Fruit fly (Drosophila melanogaster) whole organism, embryonic: ENCODE results near the gene Coq5.
A peak's percentile ranks its signal among the peaks of the same experiment; 100 is the strongest.

Experiments
- Antp ChIP-seq: fragments of 200-800 bp; sonication (Bioruptor generic); optimal IDR thresholded peaks from 3 replicates; lab custom pipeline; 2016; ENCODE audit warnings: missing biosample characterization, missing genetic modification characterization
- CG10366 ChIP-seq: fragments of 200-800 bp; sonication (Bioruptor generic); IDR thresholded peaks from 2 replicates; pipeline ENCODE4 v1.3.6; 2022; ENCODE audit warnings: missing biosample characterization, missing genetic modification characterization
- CG11247 ChIP-seq: fragments of 200-800 bp; sonication (Bioruptor generic); IDR thresholded peaks from 2 replicates; pipeline ENCODE4 v1.3.6; 2022; ENCODE audit warnings: missing biosample characterization, missing genetic modification characterization
- CG16779 ChIP-seq: fragments of 200-800 bp; sonication (Bioruptor generic); IDR thresholded peaks from 2 replicates; pipeline ENCODE4 v1.3.6; 2022; ENCODE audit warnings: missing biosample characterization, missing genetic modification characterization
- CG16813 ChIP-seq: fragments of 200-800 bp; sonication (Bioruptor generic); IDR thresholded peaks from 3 replicates; pipeline ENCODE4 v1.3.6; 2022; ENCODE audit warnings: missing biosample characterization, missing genetic modification characterization; ENCODE audit not compliant: partially characterized antibody
- CG17359 ChIP-seq: fragments of 200-800 bp; sonication (Bioruptor generic); optimal IDR thresholded peaks from 3 replicates; lab custom pipeline; 2018; ENCODE audit warnings: missing biosample characterization, mild to moderate bottlenecking, missing genetic modification characterization, moderate library complexity
- CG17568 ChIP-seq: fragments of 200-800 bp; sonication (Bioruptor generic); optimal IDR thresholded peaks from 2 replicates; lab custom pipeline; 2018; ENCODE audit warnings: missing biosample characterization, mild to moderate bottlenecking, missing genetic modification characterization, moderate library complexity
- CG17612 ChIP-seq: fragments of 200-800 bp; sonication (Bioruptor generic); IDR thresholded peaks from 2 replicates; pipeline ENCODE4 v1.3.6; 2022; ENCODE audit warnings: missing biosample characterization, missing genetic modification characterization
- CG2202 ChIP-seq: fragments of 200-800 bp; sonication (Bioruptor generic); optimal IDR thresholded peaks from 2 replicates; lab custom pipeline; 2018; ENCODE audit warnings: missing biosample characterization, mild to moderate bottlenecking, missing genetic modification characterization
- CG2889 ChIP-seq: fragments of 200-800 bp; sonication (Bioruptor generic); IDR thresholded peaks from 3 replicates; pipeline ENCODE4 v1.3.6; 2022; ENCODE audit warnings: missing biosample characterization, missing genetic modification characterization
- CG30020 ChIP-seq: fragments of 200-800 bp; optimal IDR thresholded peaks from 2 replicates; lab custom pipeline; 2019; ENCODE audit warnings: missing biosample characterization, mild to moderate bottlenecking, missing genetic modification characterization, moderate library complexity
- CG31224 ChIP-seq: fragments of 200-800 bp; sonication (Bioruptor generic); IDR thresholded peaks from 2 replicates; pipeline ENCODE4 v1.3.6; 2022; ENCODE audit warnings: missing biosample characterization, missing genetic modification characterization
- CG34422 ChIP-seq: fragments of 200-800 bp; sonication (Bioruptor generic); IDR thresholded peaks from 3 replicates; pipeline ENCODE4 v1.3.6; 2022; ENCODE audit warnings: missing biosample characterization, missing genetic modification characterization
- CG43689 ChIP-seq: fragments of 200-800 bp; sonication (Bioruptor generic); IDR thresholded peaks from 2 replicates; pipeline ENCODE4 v1.3.6; 2022; ENCODE audit warnings: missing biosample characterization, missing genetic modification characterization
- CG4707 ChIP-seq: fragments of 200-800 bp; sonication (Bioruptor generic); optimal IDR thresholded peaks from 2 replicates; lab custom pipeline; 2018; ENCODE audit warnings: missing biosample characterization, mild to moderate bottlenecking, missing genetic modification characterization, moderate library complexity
- CG5180 ChIP-seq: fragments of 200-800 bp; sonication (Bioruptor generic); optimal IDR thresholded peaks from 3 replicates; lab custom pipeline; 2017; ENCODE audit warnings: missing biosample characterization, missing genetic modification characterization, mild to moderate bottlenecking, moderate library complexity, missing genetic modification reagents
- CG6683 ChIP-seq: fragments of 200-800 bp; sonication (Bioruptor generic); optimal IDR thresholded peaks from 2 replicates; lab custom pipeline; 2017; ENCODE audit warnings: missing biosample characterization, mild to moderate bottlenecking, missing genetic modification characterization, missing genetic modification reagents
- CG7839 ChIP-seq: fragments of 200-800 bp; sonication (Bioruptor generic); optimal IDR thresholded peaks from 3 replicates; lab custom pipeline; 2018; ENCODE audit warnings: missing biosample characterization, mild to moderate bottlenecking, missing genetic modification characterization, moderate library complexity
- CG8478 ChIP-seq: fragments of >200 bp; optimal IDR thresholded peaks from 2 replicates; lab custom pipeline; 2018
- CG8765 ChIP-seq: fragments of 200-800 bp; sonication (Bioruptor generic); IDR thresholded peaks from 2 replicates; pipeline ENCODE4 v1.3.6; 2022; ENCODE audit warnings: missing biosample characterization, missing genetic modification characterization
- CG9727 ChIP-seq: fragments of 200-800 bp; sonication (Bioruptor generic); optimal IDR thresholded peaks from 3 replicates; lab custom pipeline; 2017; ENCODE audit warnings: missing biosample characterization, mild to moderate bottlenecking, missing genetic modification characterization
- CG9817 ChIP-seq: fragments of 200-800 bp; sonication (Bioruptor generic); optimal IDR thresholded peaks from 2 replicates; lab custom pipeline; 2018; ENCODE audit warnings: missing biosample characterization, mild to moderate bottlenecking, missing genetic modification characterization, moderate library complexity
- D19B ChIP-seq: fragments of 200-800 bp; sonication (Bioruptor generic); optimal IDR thresholded peaks from 2 replicates; lab custom pipeline; 2017; ENCODE audit warnings: missing biosample characterization, mild to moderate bottlenecking, missing genetic modification characterization
- Doc2 ChIP-seq: fragments of 200-800 bp; sonication (Bioruptor generic); IDR thresholded peaks from 2 replicates; pipeline ENCODE4 v1.3.6; 2022; ENCODE audit warnings: missing biosample characterization, missing genetic modification characterization
- Fer1 ChIP-seq: fragments of 200-800 bp; sonication (Bioruptor generic); optimal IDR thresholded peaks from 2 replicates; lab custom pipeline; 2017; ENCODE audit warnings: missing biosample characterization, mild to moderate bottlenecking, missing genetic modification characterization
- H2.0 ChIP-seq: fragments of 200-800 bp; sonication (Bioruptor generic); IDR thresholded peaks from 2 replicates; pipeline ENCODE4 v1.3.6; 2022; ENCODE audit warnings: missing biosample characterization, missing genetic modification characterization
- MTF-1 ChIP-seq: fragments of 200-800 bp; sonication (Bioruptor generic); optimal IDR thresholded peaks from 2 replicates; lab custom pipeline; 2018; ENCODE audit warnings: missing biosample characterization, mild to moderate bottlenecking, missing genetic modification characterization, borderline replicate concordance
- Med ChIP-seq: fragments of 200-800 bp; sonication (Bioruptor generic); peaks from one replicate; lab custom pipeline; 2016; ENCODE audit warnings: missing biosample characterization, missing genetic modification characterization, mild to moderate bottlenecking, inconsistent platforms, moderate library complexity
- Pdp1 ChIP-seq, 2 experiments: fragments of 200-800 bp; sonication (Bioruptor generic); optimal IDR thresholded peaks; 3 replicates each; lab custom pipeline; 2016; ENCODE audit warnings: missing biosample characterization in 2 of 2, missing genetic modification characterization in 2 of 2, mild to moderate bottlenecking in 1 of 2, moderate library complexity in 1 of 2
- Ptx1 ChIP-seq: fragments of 200-800 bp; sonication (Bioruptor generic); IDR thresholded peaks from 2 replicates; pipeline ENCODE4 v1.3.6; 2022; ENCODE audit warnings: missing biosample characterization, missing genetic modification characterization
- Sin3A ChIP-seq: fragments of >200 bp; optimal IDR thresholded peaks from 2 replicates; lab custom pipeline; 2018
- ase ChIP-seq: fragments of 200-800 bp; sonication (Bioruptor generic); IDR thresholded peaks from 3 replicates; pipeline ENCODE4 v1.3.6; 2022; ENCODE audit warnings: missing biosample characterization, missing genetic modification characterization
- bab2 ChIP-seq: fragments of 200-800 bp; sonication (Bioruptor generic); optimal IDR thresholded peaks from 2 replicates; lab custom pipeline; 2016; ENCODE audit warnings: missing biosample characterization, missing genetic modification characterization
- bowl ChIP-seq: fragments of 200-800 bp; sonication (Bioruptor generic); IDR thresholded peaks from 2 replicates; pipeline ENCODE4 v1.3.6; 2022; ENCODE audit warnings: missing biosample characterization, missing genetic modification characterization
- dimm ChIP-seq: fragments of 200-800 bp; sonication (Bioruptor generic); IDR thresholded peaks from 2 replicates; pipeline ENCODE4 v1.3.6; 2022; ENCODE audit warnings: missing biosample characterization, missing genetic modification characterization
- grau ChIP-seq: fragments of 200-800 bp; optimal IDR thresholded peaks from 3 replicates; lab custom pipeline; 2019; ENCODE audit warnings: missing biosample characterization, mild to moderate bottlenecking, missing genetic modification characterization, moderate library complexity
- klu ChIP-seq: fragments of 200-800 bp; sonication (Bioruptor generic); IDR thresholded peaks from 2 replicates; pipeline ENCODE4 v1.3.6; 2022; ENCODE audit warnings: missing biosample characterization, missing genetic modification characterization
- kni ChIP-seq: fragments of 200-800 bp; sonication (Bioruptor generic); optimal IDR thresholded peaks from 3 replicates; lab custom pipeline; 2017; ENCODE audit warnings: mild to moderate bottlenecking, missing biosample characterization, missing genetic modification reagents, missing genetic modification characterization
- lov ChIP-seq, 2 experiments: fragments of 200-800 bp in 1 of 2; fragments of >200 bp in 1 of 2; sonication (Bioruptor generic) in 1 of 2; IDR thresholded peaks in 1 of 2; optimal IDR thresholded peaks in 1 of 2; 2 replicates in 1 of 2; 3 replicates in 1 of 2; pipeline versions ENCODE4 v1.3.6 to Lab custom; 2017 to 2022; ENCODE audit warnings: missing biosample characterization in 1 of 2, missing genetic modification characterization in 1 of 2
- mam ChIP-seq: fragments of 200-800 bp; sonication (Bioruptor generic); optimal IDR thresholded peaks from 3 replicates; lab custom pipeline; 2016; ENCODE audit warnings: missing biosample characterization, missing genetic modification characterization
- mirr ChIP-seq: fragments of 200-800 bp; sonication (Bioruptor generic); optimal IDR thresholded peaks from 3 replicates; lab custom pipeline; 2018; ENCODE audit warnings: missing biosample characterization, mild to moderate bottlenecking, missing genetic modification characterization
- p53 ChIP-seq: fragments of 200-800 bp; sonication (Bioruptor generic); optimal IDR thresholded peaks from 2 replicates; lab custom pipeline; 2016; ENCODE audit warnings: missing biosample characterization, missing genetic modification characterization
- rib ChIP-seq: fragments of 200-800 bp; sonication (Bioruptor generic); IDR thresholded peaks from 2 replicates; pipeline ENCODE4 v1.3.6; 2022; ENCODE audit warnings: missing biosample characterization, missing genetic modification characterization
- run ChIP-seq: fragments of 200-800 bp; sonication (Bioruptor generic); optimal IDR thresholded peaks from 3 replicates; lab custom pipeline; 2018; ENCODE audit warnings: missing biosample characterization, mild to moderate bottlenecking, missing genetic modification characterization
- scrt ChIP-seq: fragments of 200-800 bp; sonication (Bioruptor generic); optimal IDR thresholded peaks from 2 replicates; lab custom pipeline; 2018; ENCODE audit warnings: missing biosample characterization, mild to moderate bottlenecking, missing genetic modification characterization, moderate library complexity
- tll ChIP-seq, 2 experiments: fragments of 200-800 bp in 1 of 2; fragments of >200 bp in 1 of 2; sonication (Bioruptor generic) in 1 of 2; optimal IDR thresholded peaks; 2 replicates each; lab custom pipeline; 2017 to 2019; ENCODE audit warnings: missing biosample characterization in 2 of 2, missing genetic modification characterization in 2 of 2, mild to moderate bottlenecking in 1 of 2, moderate library complexity in 1 of 2
- ttk ChIP-seq: fragments of 200-800 bp; sonication (Bioruptor generic); IDR thresholded peaks from 2 replicates; pipeline ENCODE4 v2.1.2; 2022; ENCODE audit warnings: missing biosample characterization, missing genetic modification characterization
- vfl ChIP-seq: fragments of 200-800 bp; sonication (Bioruptor generic); optimal IDR thresholded peaks from 2 replicates; lab custom pipeline; 2016; ENCODE audit warnings: missing biosample characterization, missing genetic modification characterization

The Coq5 gene

DNA sequence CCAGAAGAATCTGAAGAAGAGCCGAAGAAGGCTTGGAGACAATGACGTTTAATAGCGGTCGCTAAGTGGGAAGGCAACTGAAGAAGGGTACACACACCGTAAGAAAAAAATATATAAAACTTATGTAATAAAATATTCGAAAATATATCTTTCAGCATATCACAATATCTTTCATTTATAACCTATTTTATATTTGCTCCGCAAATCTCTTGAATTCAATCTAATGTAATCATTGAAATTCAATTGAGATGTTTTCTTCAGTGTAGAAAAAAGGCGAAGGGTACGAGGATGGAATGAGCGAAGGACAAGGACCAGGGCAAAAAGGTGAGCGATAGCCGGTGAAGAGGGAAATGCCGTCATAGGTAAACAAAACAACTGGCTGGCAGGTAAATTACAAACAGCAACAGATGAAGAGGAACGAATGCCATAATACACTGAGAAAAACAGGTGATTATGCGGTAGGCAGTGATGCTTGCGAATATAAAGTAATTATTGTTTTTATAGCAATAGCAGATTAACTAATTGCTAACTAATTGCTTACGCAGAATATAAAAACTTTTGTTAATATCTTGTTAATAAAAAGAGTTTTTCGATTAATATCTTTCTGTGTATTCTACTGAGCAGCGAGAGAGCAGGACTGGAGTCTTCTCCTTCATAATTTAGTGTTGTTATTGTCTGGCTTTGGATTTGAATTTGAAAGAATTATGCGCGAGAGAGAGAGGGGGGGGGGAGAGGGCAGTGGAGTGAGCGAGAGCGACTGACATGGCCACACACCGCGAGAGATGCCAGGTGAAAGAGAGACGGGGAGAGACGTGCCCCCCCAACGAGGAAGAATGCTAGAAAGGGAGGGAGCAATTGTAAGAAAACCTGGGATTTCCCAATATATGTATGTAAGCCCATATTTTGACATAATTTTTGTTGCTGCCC, 39.7 kb upstream of the Coq5 start (continued):
- peak; percentile 44 for TF ChIP-seq CG9817
- TF ChIP-seq CG2889 = peak; percentile 84
- no peak for TF ChIP-seq CG8478
- TF ChIP-seq scrt (GFP tag; lab: Kevin White, UChicago) = peak; percentile 82
- peak; percentile 16; the same call in 1 of the 2 replicates for TF ChIP-seq CG17612 (GFP tag; lab: Robert Waterston, UW)
- no peak for TF ChIP-seq mirr (GFP tag; lab: Kevin White, UChicago)
- TF ChIP-seq mam = peak; percentile 79
- TF ChIP-seq p53 = peak; percentile 36
- 0 out of 2 replicates have a peak, but pooled peaks have one; percentile 23 for TF ChIP-seq rib (GFP tag; lab: Robert Waterston, UW)
- peak; percentile 68 for TF ChIP-seq ase (GFP tag; lab: Robert Waterston, UW)
- TF ChIP-seq CG8765 = peak; percentile 92
- TF ChIP-seq lov (optimal IDR thresholded peaks at IDR 0.05; lab: Kevin White, UChicago) = no peak
- TF ChIP-seq lov (GFP tag; IDR thresholded peaks at IDR 0.05; lab: Robert Waterston, UW) = peak; percentile 89
- TF ChIP-seq H2.0 = peak; percentile 72
- TF ChIP-seq klu = peak; percentile 33; the same call in 1 of the 2 replicates
- no peak for TF ChIP-seq CG16779 (GFP tag; lab: Robert Waterston, UW)
- peak; percentile 96 for TF ChIP-seq Med (GFP tag; lab: Kevin White, UChicago)
- peak; percentile 24 for TF ChIP-seq CG6683 (GFP tag; lab: Kevin White, UChicago)
- peak; percentile 69 for TF ChIP-seq CG17359
- no peak for TF ChIP-seq Sin3A (lab: Kevin White, UChicago)
- peak; percentile 82 for TF ChIP-seq Antp (GFP tag; lab: Kevin White, UChicago)
- peak; percentile 78 for TF ChIP-seq CG11247 (GFP tag; lab: Robert Waterston, UW)
- peak; percentile 57; the same call in 1 of the 2 replicates for TF ChIP-seq dimm (GFP tag; lab: Robert Waterston, UW)
- peak; percentile 89 for TF ChIP-seq CG7839
- peak; percentile 49 for TF ChIP-seq vfl (GFP tag; lab: Kevin White, UChicago)
- TF ChIP-seq CG31224 (GFP tag; lab: Robert Waterston, UW) = peak; percentile 69
- TF ChIP-seq Pdp1 (GFP tag; optimal IDR thresholded peaks at IDR 0.05; lab: Kevin White, UChicago) = peak; percentile 86 to 88
- peak; percentile 18 for TF ChIP-seq CG4707 (GFP tag; lab: Kevin White, UChicago)
- peak; percentile 85 for TF ChIP-seq CG34422 (GFP tag; lab: Robert Waterston, UW)
- TF ChIP-seq Doc2 (GFP tag; lab: Robert Waterston, UW) = no peak
- peak; percentile 51 for TF ChIP-seq Fer1 (GFP tag; lab: Kevin White, UChicago)
- TF ChIP-seq CG43689 (GFP tag; lab: Robert Waterston, UW) = peak; percentile 57; the same call in 1 of the 2 replicates
- TF ChIP-seq MTF-1 (GFP tag; lab: Kevin White, UChicago) = peak; percentile 19
- peak; percentile 22 for TF ChIP-seq D19B
- peak; percentile 74 for TF ChIP-seq Ptx1 (GFP tag; lab: Robert Waterston, UW)
- peak; percentile 72 for TF ChIP-seq ttk (GFP tag; lab: Robert Waterston, UW)
- TF ChIP-seq bab2 = peak; percentile 87
- TF ChIP-seq CG2202 (tag; lab: Kevin White, UChicago) = peak; percentile 91
- TF ChIP-seq kni (GFP tag; lab: Kevin White, UChicago) = peak; percentile 48
- peak; percentile 98 for TF ChIP-seq CG9727 (GFP tag; lab: Kevin White, UChicago)
- TF ChIP-seq CG17568 = peak; percentile 48
- peak; percentile 61 for TF ChIP-seq grau
- TF ChIP-seq tll (GFP tag; optimal IDR thresholded peaks at IDR 0.05; lab: Kevin White, UChicago) = peak in 1 of 2 experiments; percentile 94
- TF ChIP-seq run (tag; lab: Kevin White, UChicago) = no peak
- peak; percentile 76 for TF ChIP-seq CG10366 (GFP tag; lab: Robert Waterston, UW)
- peak; percentile 46; the same call in 1 of the 2 replicates for TF ChIP-seq bowl
- peak; percentile 64 for TF ChIP-seq CG5180 (GFP tag; lab: Kevin White, UChicago)
- TF ChIP-seq CG30020 = peak; percentile 68
- no peak for TF ChIP-seq CG16813
